Fruit fly (Drosophila melanogaster): ENCODE results near the gene beta-PheRS.
A peak's percentile ranks its signal among the peaks of the same experiment; 100 is the strongest.

Gene beta-PheRS

DNA sequence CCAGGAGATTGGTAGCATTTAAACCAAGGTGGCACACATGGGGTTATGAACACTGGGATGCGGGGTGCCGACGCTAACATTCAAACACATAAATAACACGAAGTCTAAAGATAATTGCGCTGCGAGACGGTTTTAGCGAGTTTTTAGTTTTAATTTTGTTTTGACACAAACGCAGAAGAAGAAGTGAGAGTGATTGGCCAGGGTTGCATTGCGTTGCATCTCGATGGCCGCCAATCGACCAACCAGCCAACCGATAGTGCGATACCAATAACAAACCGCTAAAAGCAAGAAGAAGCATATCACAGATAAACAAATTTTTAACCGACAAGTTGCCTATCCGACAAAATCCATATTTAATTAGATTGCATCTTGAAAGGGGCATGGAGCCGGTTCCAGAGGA is 25.7 kb downstream of the beta-PheRS start, which contains the start of the genes Spps and CG13609:
Spps (minus strand) TSS at position 191 of the 400 bp plus-strand sequence.
CG13609 (plus strand) TSS at position 280 of the 400 bp plus-strand sequence.
- TF ChIP-seq foxo (GFP tag; optimal IDR thresholded peaks at IDR 0.05) (peak in 1 of 2 experiments; percentile 10), Sp1 (GFP tag; optimal IDR thresholded peaks at IDR 0.05) (peak; percentile 36), Dif (GFP tag; optimal IDR thresholded peaks at IDR 0.05; ENCODE audit: partially characterized antibody) (no peak), Rel (GFP tag; optimal IDR thresholded peaks at IDR 0.05) (no peak), Rel (tag; optimal IDR thresholded peaks at IDR 0.05) (peak; percentile 27), psq (GFP tag; optimal IDR thresholded peaks at IDR 0.05) (peak; percentile 11), sv (GFP tag; optimal IDR thresholded peaks at IDR 0.05) (no peak), Myc (optimal IDR thresholded peaks at IDR 0.05) (peak; percentile 6), dmrt93B (GFP tag; optimal IDR thresholded peaks at IDR 0.05) (no peak)

DNA sequence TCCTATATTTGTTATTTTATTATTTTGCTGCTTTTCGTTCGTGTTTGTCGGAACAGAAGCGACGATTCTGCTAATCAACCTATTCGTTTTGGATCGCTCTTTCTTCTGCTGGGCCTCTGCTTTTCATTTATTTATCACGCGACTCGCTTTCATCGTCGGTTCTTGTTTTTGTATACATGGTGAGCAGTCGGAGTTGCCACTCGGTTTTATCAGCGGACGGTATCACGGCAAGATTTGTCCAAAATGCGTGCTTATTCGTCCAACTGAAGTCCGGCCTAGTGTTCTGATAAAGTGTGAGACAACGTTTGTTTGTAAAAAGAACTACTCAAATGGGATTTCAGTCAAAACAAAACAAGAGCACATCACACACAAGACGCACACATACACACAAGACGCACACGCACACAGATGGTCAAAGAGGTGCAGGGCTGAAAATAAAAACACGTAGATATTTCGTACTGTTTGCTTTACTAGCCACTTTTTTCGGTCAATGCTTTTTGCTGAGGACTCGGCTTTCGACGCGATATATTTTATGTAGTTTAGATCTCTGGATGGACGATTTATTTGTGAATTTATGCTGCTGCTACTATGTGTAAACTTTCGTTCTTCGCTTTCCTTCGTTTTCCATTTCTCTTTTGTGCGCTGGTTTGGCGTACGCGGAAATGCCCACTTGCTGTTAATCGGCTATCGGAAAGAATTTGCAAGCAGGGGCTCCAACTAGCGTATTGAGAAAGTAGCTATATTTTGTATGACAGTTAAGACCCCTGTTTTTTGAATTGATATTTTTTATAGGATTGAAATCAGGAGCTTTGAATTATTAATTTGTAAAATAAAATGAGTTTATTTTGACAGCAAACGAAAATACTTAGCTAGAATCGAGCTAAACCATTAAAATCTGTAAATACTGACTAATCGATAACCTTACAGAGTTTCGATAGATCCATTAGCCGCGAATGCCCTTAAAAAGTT is 30.9 kb downstream of the beta-PheRS start, which contains the start of gene twin:
twin (minus strand) TSS at position 632 of the 969 bp plus-strand sequence.
- TF ChIP-seq Mio (GFP tag; optimal IDR thresholded peaks at IDR 0.05) (no peak), Jra (GFP tag; optimal IDR thresholded peaks at IDR 0.05) (no peak), N (GFP tag; optimal IDR thresholded peaks at IDR 0.05) (no peak), Hnf4 (GFP tag; optimal IDR thresholded peaks at IDR 0.05) (peak; percentile 57), sv (GFP tag; optimal IDR thresholded peaks at IDR 0.05) (peak; percentile 37), dl (GFP tag; optimal IDR thresholded peaks at IDR 0.05; ENCODE audit: insufficient read depth in 1 of 2, partially characterized antibody in 2 of 2) (no peak), dmrt93B (GFP tag; optimal IDR thresholded peaks at IDR 0.05) (no peak), CG32264 (GFP tag; optimal IDR thresholded peaks at IDR 0.05) (no peak), psq (GFP tag; optimal IDR thresholded peaks at IDR 0.05) (peak; percentile 99), GATAd (GFP tag; optimal IDR thresholded peaks at IDR 0.05) (no peak), Abd-B (GFP tag; optimal IDR thresholded peaks at IDR 0.05) (no peak), Hr78 (GFP tag; optimal IDR thresholded peaks at IDR 0.05) (no peak), CG9705 (GFP tag; optimal IDR thresholded peaks at IDR 0.05) (peak; percentile 43), Dfd (GFP tag; optimal IDR thresholded peaks at IDR 0.05) (no peak), ey (GFP tag; optimal IDR thresholded peaks at IDR 0.05) (peak; percentile 45), h (GFP tag; optimal IDR thresholded peaks at IDR 0.05) (peak; percentile 74), pan (optimal IDR thresholded peaks at IDR 0.05) (no peak), sage (GFP tag; optimal IDR thresholded peaks at IDR 0.05) (no peak), Dif (GFP tag; optimal IDR thresholded peaks at IDR 0.05; ENCODE audit: partially characterized antibody) (no peak), jim (GFP tag; optimal IDR thresholded peaks at IDR 0.05) (no peak), OdsH (GFP tag; optimal IDR thresholded peaks at IDR 0.05) (peak; percentile 16), br (GFP tag; optimal IDR thresholded peaks at IDR 0.05) (peak; percentile 39), CrebA (GFP tag; optimal IDR thresholded peaks at IDR 0.05; ENCODE audit: borderline replicate concordance) (no peak), rgr (GFP tag; optimal IDR thresholded peaks at IDR 0.05) (peak; percentile 37), Hr83 (GFP tag; optimal IDR thresholded peaks at IDR 0.05; ENCODE audit: poor library complexity, severe bottlenecking) (peak; percentile 62), foxo (GFP tag; optimal IDR thresholded peaks at IDR 0.05) (peak in 1 of 2 experiments; percentile 65), dsf (GFP tag; optimal IDR thresholded peaks at IDR 0.05; ENCODE audit: borderline replicate concordance) (peak; percentile 15), brk (GFP tag; optimal IDR thresholded peaks at IDR 0.05) (no peak), usp (GFP tag; optimal IDR thresholded peaks at IDR 0.05) (no peak), Vsx2 (GFP tag; optimal IDR thresholded peaks at IDR 0.05; ENCODE audit: partially characterized antibody) (no peak), tai (GFP tag; optimal IDR thresholded peaks at IDR 0.05) (no peak), Rel (GFP tag; optimal IDR thresholded peaks at IDR 0.05) (no peak), Rel (tag; optimal IDR thresholded peaks at IDR 0.05) (peak; percentile 7), Myc (optimal IDR thresholded peaks at IDR 0.05) (peak; percentile 63), Sp1 (GFP tag; optimal IDR thresholded peaks at IDR 0.05) (peak; percentile 37), lola (GFP tag; optimal IDR thresholded peaks at IDR 0.05) (no peak), woc (GFP tag; optimal IDR thresholded peaks at IDR 0.05) (peak; percentile 76), fru (GFP tag; optimal IDR thresholded peaks at IDR 0.05) (peak; percentile 49), HLH106 (tag; optimal IDR thresholded peaks at IDR 0.05) (peak; percentile 62)
